Fruit fly (Drosophila melanogaster) whole organism, pupa: ENCODE data around the gene CG12155.

Experiments
- CG10348 ChIP-seq: fragments of 200-800 bp; sonication (Bioruptor generic); IDR thresholded peaks from 2 replicates; pipeline ENCODE4 v1.3.6; 2022; ENCODE audit warnings: missing biosample characterization, missing genetic modification characterization
- CG14655 ChIP-seq: fragments of 200-800 bp; sonication (Bioruptor generic); optimal IDR thresholded peaks from 3 replicates; lab custom pipeline; 2017; ENCODE audit warnings: mild to moderate bottlenecking, missing biosample characterization, missing genetic modification reagents, missing genetic modification characterization
- CG34367 ChIP-seq: fragments of 200-800 bp; sonication (Bioruptor generic); optimal IDR thresholded peaks from 2 replicates; lab custom pipeline; 2018; ENCODE audit warnings: missing biosample characterization, mild to moderate bottlenecking, missing genetic modification characterization
- CG4496 ChIP-seq: fragments of 200-800 bp; sonication (Bioruptor generic); IDR thresholded peaks from 3 replicates; pipeline ENCODE4 v1.3.6; 2022; ENCODE audit warnings: missing biosample characterization, missing genetic modification characterization
- CG8159 ChIP-seq: fragments of 200-800 bp; sonication (Bioruptor generic); optimal IDR thresholded peaks from 3 replicates; lab custom pipeline; 2018; ENCODE audit warnings: missing biosample characterization, mild to moderate bottlenecking, missing genetic modification characterization, moderate library complexity
- EcR ChIP-seq: fragments of 200-800 bp; sonication (Bioruptor generic); optimal IDR thresholded peaks from 3 replicates; lab custom pipeline; 2019; ENCODE audit warnings: missing biosample characterization, missing genetic modification characterization, mild to moderate bottlenecking, moderate library complexity, missing genetic modification reagents
- Pif1B ChIP-seq: fragments of 200-800 bp; sonication (Bioruptor generic); optimal IDR thresholded peaks from 3 replicates; lab custom pipeline; 2016; ENCODE audit warnings: missing biosample characterization, missing genetic modification characterization
- fd96Ca ChIP-seq: fragments of 200-800 bp; sonication (Bioruptor generic); IDR thresholded peaks from 3 replicates; pipeline ENCODE4 v1.3.6; 2022; ENCODE audit warnings: missing biosample characterization, missing genetic modification characterization
- gl ChIP-seq: fragments of 200-800 bp; sonication (Bioruptor generic); optimal IDR thresholded peaks from 2 replicates; lab custom pipeline; 2018; ENCODE audit warnings: missing biosample characterization, mild to moderate bottlenecking, missing genetic modification characterization
- rn ChIP-seq: fragments of 200-800 bp; sonication (Bioruptor generic); IDR thresholded peaks from 2 replicates; pipeline ENCODE4 v1.3.6; 2022; ENCODE audit warnings: missing biosample characterization, missing genetic modification characterization

- no peak for TF ChIP-seq fd96Ca (GFP tag; lab: Robert Waterston, UW)
- TF ChIP-seq CG14655 (GFP tag; lab: Kevin White, UChicago): no peak
- TF ChIP-seq EcR (GFP tag; lab: Kevin White, UChicago): no peak
- no peak for TF ChIP-seq CG10348 (GFP tag; lab: Robert Waterston, UW)
- TF ChIP-seq CG34367 (tag; lab: Kevin White, UChicago): no peak
- no peak for TF ChIP-seq gl (tag; lab: Kevin White, UChicago)
- no peak for TF ChIP-seq Pif1B (GFP tag; lab: Kevin White, UChicago)
- no peak for TF ChIP-seq CG4496
- TF ChIP-seq CG8159 (tag; lab: Kevin White, UChicago): no peak
- no peak for TF ChIP-seq rn (GFP tag; lab: Robert Waterston, UW)
Measured at dm6 chrX:7686071-7686470, 42.5 kb upstream of the CG12155 start.
